Worm (Caenorhabditis elegans): Measurements from ENCODE around the gene ina-1.

ce11 chrIII:9215367-9215766, 42.8 kb upstream of the ina-1 start, which contains the start of gene npr-29:
- no peak for TF ChIP-seq him-1 (tag; optimal IDR thresholded peaks at IDR 0.05)
- TF ChIP-seq dao-5 (tag; optimal IDR thresholded peaks at IDR 0.05), result no peak
- TF ChIP-seq W03F9.2 (tag; optimal IDR thresholded peaks at IDR 0.05), result no peak
